Worm (Caenorhabditis elegans): ENCODE measurements around the gene dbn-1.
A peak's percentile ranks its signal among the peaks of the same experiment; 100 is the strongest.

dbn-1 gene

DNA sequence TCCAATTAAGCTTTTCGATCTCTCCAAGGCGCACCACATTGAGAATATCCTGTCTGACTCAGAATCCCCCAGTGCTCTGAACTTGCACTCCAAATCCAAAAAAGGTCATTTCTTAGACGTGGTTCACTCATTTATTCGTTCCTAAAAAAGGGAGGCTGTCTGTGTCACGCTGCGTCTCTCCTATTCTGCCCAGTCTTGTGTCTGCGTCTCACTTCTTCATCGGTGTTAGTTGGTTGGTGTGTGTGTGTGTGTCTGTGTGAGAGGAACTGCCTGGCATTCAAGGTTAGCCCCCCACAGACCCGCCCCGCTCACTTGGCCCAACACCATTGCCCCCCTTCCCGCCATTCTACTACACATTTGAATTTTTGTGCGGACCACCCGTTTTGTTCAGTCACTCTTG, 44.4 kb downstream of the dbn-1 start (continued):
- TF ChIP-seq mdl-1 (tag; optimal IDR thresholded peaks at IDR 0.05) (peak; percentile 42 to 58), nhr-10 (tag; optimal IDR thresholded peaks at IDR 0.05) (no peak), D1046.2 (GFP tag; IDR thresholded peaks at IDR 0.05) (no peak), daf-19 (GFP tag; conservative IDR thresholded peaks at IDR 0.05) (no peak), ces-1 (GFP tag; optimal IDR thresholded peaks at IDR 0.05) (no peak), ZK337.2 (GFP tag; IDR thresholded peaks at IDR 0.05) (no peak), nhr-6 (tag; optimal IDR thresholded peaks at IDR 0.05) (peak; percentile 2), zip-2 (tag; optimal IDR thresholded peaks at IDR 0.05) (no peak), spr-1 (tag; optimal IDR thresholded peaks at IDR 0.05) (no peak), nhr-41 (GFP tag; IDR thresholded peaks at IDR 0.05) (no peak), dmd-9 (GFP tag; IDR thresholded peaks at IDR 0.05) (no peak), T20F7.1 (GFP tag; optimal IDR thresholded peaks at IDR 0.05) (no peak), Y5F2A.4 (GFP tag; optimal IDR thresholded peaks at IDR 0.05) (no peak), zfp-2 (tag; optimal IDR thresholded peaks at IDR 0.05) (no peak), lin-13 (GFP tag; optimal IDR thresholded peaks at IDR 0.05) (no peak), ZK546.5 (tag; optimal IDR thresholded peaks at IDR 0.05) (no peak), dmd-6 (GFP tag; IDR thresholded peaks at IDR 0.05) (peak; percentile 51), ztf-11 (tag; optimal IDR thresholded peaks at IDR 0.05) (no peak), T26A8.4 (GFP tag; IDR thresholded peaks at IDR 0.05) (0 out of 2 replicates have a peak, but pooled peaks have one; percentile 40), lin-1 (GFP tag; IDR thresholded peaks at IDR 0.05) (0 out of 2 replicates have a peak, but pooled peaks have one; percentile 37), nhr-25 (tag; optimal IDR thresholded peaks at IDR 0.05; ENCODE audit: borderline replicate concordance, insufficient read depth) (peak; percentile 78), arid-1 (GFP tag; conservative IDR thresholded peaks at IDR 0.05) (peak; percentile 63), daf-16 (GFP tag; optimal IDR thresholded peaks at IDR 0.05) (no peak), daf-16 (tag; optimal IDR thresholded peaks at IDR 0.05) (no peak), cey-2 (tag; optimal IDR thresholded peaks at IDR 0.05; ENCODE audit: borderline replicate concordance, insufficient read depth) (no peak), snpc-4 (tag; optimal IDR thresholded peaks at IDR 0.05) (no peak), rbr-2 (tag; optimal IDR thresholded peaks at IDR 0.05) (peak; percentile 28), egl-27 (tag; optimal IDR thresholded peaks at IDR 0.05) (no peak), fkh-10 (GFP tag; optimal IDR thresholded peaks at IDR 0.05) (peak; percentile 15), lsy-2 (tag; optimal IDR thresholded peaks at IDR 0.05) (peak in 1 of 2 experiments; percentile 72), F10B5.3 (tag; optimal IDR thresholded peaks at IDR 0.05) (no peak), zip-11 (GFP tag; IDR thresholded peaks at IDR 0.05) (no peak), pha-4 (GFP tag; IDR thresholded peaks at IDR 0.05) (no peak), pha-4 (tag; optimal IDR thresholded peaks at IDR 0.05) (no peak), unc-39 (tag; optimal IDR thresholded peaks at IDR 0.05) (no peak), nhr-111 (GFP tag; optimal IDR thresholded peaks at IDR 0.05) (no peak), ceh-32 (tag; optimal IDR thresholded peaks at IDR 0.05; ENCODE audit: poor library complexity) (no peak), mes-2 (tag; optimal IDR thresholded peaks at IDR 0.05; ENCODE audit: poor library complexity, severe bottlenecking) (peak; percentile 55), nhr-102 (tag; optimal IDR thresholded peaks at IDR 0.05) (no peak), tra-1 (GFP tag; IDR thresholded peaks at IDR 0.05) (no peak), dve-1 (tag; optimal IDR thresholded peaks at IDR 0.05; ENCODE audit: insufficient read depth) (peak; percentile 58), ctbp-1 (GFP tag; IDR thresholded peaks at IDR 0.05) (0 out of 2 replicates have a peak, but pooled peaks have one; percentile 28), set-16 (GFP tag; IDR thresholded peaks at IDR 0.05) (0 out of 2 replicates have a peak, but pooled peaks have one; percentile 18), attf-4 (tag; optimal IDR thresholded peaks at IDR 0.05) (no peak), nhr-77 (tag; optimal IDR thresholded peaks at IDR 0.05) (no peak), daf-12 (tag; optimal IDR thresholded peaks at IDR 0.05) (no peak), ceh-28 (tag; optimal IDR thresholded peaks at IDR 0.05) (no peak), F37D6.2 (tag; optimal IDR thresholded peaks at IDR 0.05) (no peak)
